Fruit fly (Drosophila melanogaster) whole organism, embryonic: ENCODE data around the gene Atat.

Experiments used
- Aef1 ChIP-seq: fragments of 200-800 bp; sonication (Bioruptor generic); IDR thresholded peaks from 3 replicates; pipeline ENCODE4 v1.3.6; 2022; ENCODE audit warnings: missing biosample characterization, missing genetic modification characterization
- CG10543 ChIP-seq: fragments of 200-800 bp; sonication (Bioruptor generic); optimal IDR thresholded peaks from 3 replicates; lab custom pipeline; 2017; ENCODE audit warnings: missing biosample characterization, mild to moderate bottlenecking, missing genetic modification characterization, moderate library complexity
- CG11695 ChIP-seq: fragments of 200-800 bp; sonication (Bioruptor generic); IDR thresholded peaks from 3 replicates; pipeline ENCODE4 v1.3.6; 2022; ENCODE audit warnings: missing biosample characterization, missing genetic modification characterization
- CG16813 ChIP-seq: fragments of 200-800 bp; sonication (Bioruptor generic); IDR thresholded peaks from 3 replicates; pipeline ENCODE4 v1.3.6; 2022; ENCODE audit warnings: missing biosample characterization, missing genetic modification characterization; ENCODE audit not compliant: partially characterized antibody
- CG17328 ChIP-seq: fragments of 200-800 bp; sonication (Bioruptor generic); IDR thresholded peaks from 2 replicates; pipeline ENCODE4 v1.3.6; 2022; ENCODE audit warnings: missing biosample characterization, missing genetic modification characterization
- CG18011 ChIP-seq: fragments of 200-800 bp; sonication (Bioruptor generic); optimal IDR thresholded peaks from 2 replicates; lab custom pipeline; 2017; ENCODE audit warnings: missing biosample characterization, missing genetic modification characterization, mild to moderate bottlenecking, moderate library complexity, missing genotype
- CG3163 ChIP-seq: fragments of 200-800 bp; sonication (Bioruptor generic); optimal IDR thresholded peaks from 3 replicates; lab custom pipeline; 2016; ENCODE audit warnings: missing biosample characterization, missing genetic modification characterization
- CG42726 ChIP-seq: fragments of 200-800 bp; sonication (Bioruptor generic); IDR thresholded peaks from 2 replicates; pipeline ENCODE4 v1.3.6; 2022; ENCODE audit warnings: missing biosample characterization, missing genetic modification characterization; ENCODE audit not compliant: partially characterized antibody
- CG4404 ChIP-seq: fragments of 200-800 bp; sonication (Bioruptor generic); IDR thresholded peaks from 2 replicates; pipeline ENCODE4 v1.3.6; 2022; ENCODE audit warnings: missing biosample characterization, missing genetic modification characterization
- CG6654 ChIP-seq: fragments of 200-800 bp; sonication (Bioruptor generic); optimal IDR thresholded peaks from 2 replicates; lab custom pipeline; 2017; ENCODE audit warnings: missing biosample characterization, mild to moderate bottlenecking, missing genetic modification characterization
- CG7372 ChIP-seq: fragments of 200-800 bp; sonication (Bioruptor generic); IDR thresholded peaks from 2 replicates; pipeline ENCODE4 v1.3.6; 2022; ENCODE audit warnings: missing biosample characterization, missing genetic modification characterization
- CG8089 ChIP-seq: fragments of 200-800 bp; sonication (Bioruptor generic); optimal IDR thresholded peaks from 3 replicates; lab custom pipeline; 2016; ENCODE audit warnings: missing biosample characterization, missing genetic modification characterization
- CG9727 ChIP-seq: fragments of 200-800 bp; sonication (Bioruptor generic); optimal IDR thresholded peaks from 3 replicates; lab custom pipeline; 2017; ENCODE audit warnings: missing biosample characterization, mild to moderate bottlenecking, missing genetic modification characterization
- CG9817 ChIP-seq: fragments of 200-800 bp; sonication (Bioruptor generic); optimal IDR thresholded peaks from 2 replicates; lab custom pipeline; 2018; ENCODE audit warnings: missing biosample characterization, mild to moderate bottlenecking, missing genetic modification characterization, moderate library complexity
- Deaf1 ChIP-seq: fragments of 200-800 bp; optimal IDR thresholded peaks from 3 replicates; lab custom pipeline; 2019; ENCODE audit warnings: missing biosample characterization, mild to moderate bottlenecking, missing genetic modification characterization, moderate library complexity
- Ets65A ChIP-seq: fragments of 200-800 bp; sonication (Bioruptor generic); peaks from one replicate; lab custom pipeline; 2016; ENCODE audit warnings: missing biosample characterization, missing genetic modification characterization
- GATAe ChIP-seq: fragments of 200-800 bp; sonication (Bioruptor generic); conservative IDR thresholded peaks from 2 replicates; pipeline ENCODE4 v1.3.6; 2022; ENCODE audit warnings: missing biosample characterization, missing genetic modification characterization
- Gug ChIP-seq: fragments of 200-800 bp; sonication (Bioruptor generic); IDR thresholded peaks from 4 replicates; pipeline ENCODE4 v1.3.6; 2022; ENCODE audit warnings: missing biosample characterization, missing genetic modification characterization
- Hey ChIP-seq: fragments of 200-800 bp; sonication (Bioruptor generic); optimal IDR thresholded peaks from 3 replicates; lab custom pipeline; 2018; ENCODE audit warnings: missing biosample characterization, mild to moderate bottlenecking, missing genetic modification characterization
- HmgZ ChIP-seq: fragments of 200-800 bp; sonication (Bioruptor generic); optimal IDR thresholded peaks from 2 replicates; lab custom pipeline; 2018; ENCODE audit warnings: missing biosample characterization, mild to moderate bottlenecking, missing genetic modification characterization
- Hsf ChIP-seq: fragments of 200-800 bp; sonication (Bioruptor generic); optimal IDR thresholded peaks from 3 replicates; lab custom pipeline; 2016; ENCODE audit warnings: missing biosample characterization, missing genetic modification characterization
- Lhr ChIP-seq: fragments of 200-800 bp; sonication (Bioruptor generic); optimal IDR thresholded peaks from 3 replicates; lab custom pipeline; 2017; ENCODE audit warnings: mild to moderate bottlenecking, missing biosample characterization, missing genetic modification reagents, missing genetic modification characterization
- Med ChIP-seq: fragments of 200-800 bp; sonication (Bioruptor generic); peaks from one replicate; lab custom pipeline; 2016; ENCODE audit warnings: missing biosample characterization, missing genetic modification characterization, mild to moderate bottlenecking, inconsistent platforms, moderate library complexity
- NC2β ChIP-seq: fragments of 200-800 bp; sonication (Bioruptor generic); optimal IDR thresholded peaks from 2 replicates; lab custom pipeline; 2016; ENCODE audit warnings: missing biosample characterization, missing genetic modification characterization
- Neu2 ChIP-seq: fragments of 200-800 bp; sonication (Bioruptor generic); optimal IDR thresholded peaks from 3 replicates; lab custom pipeline; 2016; ENCODE audit warnings: missing biosample characterization, missing genetic modification characterization, borderline replicate concordance
- Nf-YA ChIP-seq: fragments of 200-800 bp; sonication (Bioruptor generic); IDR thresholded peaks from 2 replicates; pipeline ENCODE4 v1.3.6; 2022; ENCODE audit warnings: missing biosample characterization, missing genetic modification characterization
- Nf-YB ChIP-seq: fragments of 200-800 bp; sonication (Bioruptor generic); optimal IDR thresholded peaks from 3 replicates; lab custom pipeline; 2019; ENCODE audit warnings: missing biosample characterization, mild to moderate bottlenecking, missing genetic modification characterization, moderate library complexity
- Nf-YC ChIP-seq: fragments of 200-800 bp; optimal IDR thresholded peaks from 3 replicates; lab custom pipeline; 2019; ENCODE audit warnings: missing biosample characterization, mild to moderate bottlenecking, missing genetic modification characterization, moderate library complexity
- Poxn ChIP-seq: fragments of 200-800 bp; sonication (Bioruptor generic); IDR thresholded peaks from 2 replicates; pipeline ENCODE4 v1.3.6; 2022; ENCODE audit warnings: missing biosample characterization, missing genetic modification characterization
- Sin3A ChIP-seq: fragments of >200 bp; optimal IDR thresholded peaks from 2 replicates; lab custom pipeline; 2018
- Sox100B ChIP-seq: fragments of 200-800 bp; sonication (Bioruptor generic); optimal IDR thresholded peaks from 3 replicates; lab custom pipeline; 2018; ENCODE audit warnings: missing biosample characterization, mild to moderate bottlenecking, missing genetic modification characterization
- Sry-δ ChIP-seq: fragments of 200-800 bp; sonication (Bioruptor generic); optimal IDR thresholded peaks from 2 replicates; lab custom pipeline; 2016; ENCODE audit warnings: missing biosample characterization, missing genetic modification characterization
- chinmo ChIP-seq: fragments of 200-800 bp; sonication (Bioruptor generic); IDR thresholded peaks from 4 replicates; pipeline ENCODE4 v1.3.6; 2022; ENCODE audit warnings: missing biosample characterization, missing genetic modification characterization; ENCODE audit not compliant: partially characterized antibody
- chm ChIP-seq: fragments of 200-800 bp; sonication (Bioruptor generic); IDR thresholded peaks from 2 replicates; pipeline ENCODE4 v1.3.6; 2022; ENCODE audit warnings: missing biosample characterization, missing genetic modification characterization
- cwo ChIP-seq: fragments of 200-800 bp; sonication (Bioruptor generic); optimal IDR thresholded peaks from 3 replicates; lab custom pipeline; 2017; ENCODE audit warnings: missing biosample characterization, missing genetic modification characterization, mild to moderate bottlenecking, moderate library complexity, missing genetic modification reagents
- dpn ChIP-seq, 2 experiments: fragments of 200-800 bp; sonication (Bioruptor generic); optimal IDR thresholded peaks; 3 replicates each; lab custom pipeline; 2016; ENCODE audit warnings: missing biosample characterization in 2 of 2, missing genetic modification characterization in 2 of 2
- exex ChIP-seq: fragments of 200-800 bp; sonication (Bioruptor generic); optimal IDR thresholded peaks from 4 replicates; lab custom pipeline; 2018; ENCODE audit warnings: missing biosample characterization, mild to moderate bottlenecking, missing genetic modification characterization, moderate library complexity
- eyg ChIP-seq: fragments of 200-800 bp; sonication (Bioruptor generic); optimal IDR thresholded peaks from 3 replicates; lab custom pipeline; 2016; ENCODE audit warnings: missing biosample characterization, missing genetic modification characterization
- fd96Cb ChIP-seq: fragments of 200-800 bp; sonication (Bioruptor generic); optimal IDR thresholded peaks from 2 replicates; lab custom pipeline; 2018; ENCODE audit warnings: missing biosample characterization, mild to moderate bottlenecking, missing genetic modification characterization, moderate library complexity
- ham ChIP-seq: fragments of 200-800 bp; sonication (Bioruptor generic); IDR thresholded peaks from 2 replicates; pipeline ENCODE4 v1.3.6; 2022; ENCODE audit warnings: missing biosample characterization, missing genetic modification characterization
- hb ChIP-seq: fragments of 200-800 bp; sonication (Bioruptor generic); IDR thresholded peaks from 3 replicates; pipeline ENCODE4 v1.3.6; 2022; ENCODE audit warnings: missing biosample characterization, missing genetic modification characterization; ENCODE audit not compliant: partially characterized antibody
- kah ChIP-seq: fragments of 200-800 bp; sonication (Bioruptor generic); optimal IDR thresholded peaks from 2 replicates; lab custom pipeline; 2018; ENCODE audit warnings: missing biosample characterization, mild to moderate bottlenecking, missing genetic modification characterization
- klu ChIP-seq: fragments of 200-800 bp; sonication (Bioruptor generic); IDR thresholded peaks from 2 replicates; pipeline ENCODE4 v1.3.6; 2022; ENCODE audit warnings: missing biosample characterization, missing genetic modification characterization
- lilli ChIP-seq: fragments of 200-800 bp; sonication (Bioruptor generic); optimal IDR thresholded peaks from 3 replicates; lab custom pipeline; 2016; ENCODE audit warnings: missing biosample characterization, missing genetic modification characterization
- pfk ChIP-seq: fragments of 200-800 bp; sonication (Bioruptor generic); optimal IDR thresholded peaks from 2 replicates; lab custom pipeline; 2018; ENCODE audit warnings: missing biosample characterization, mild to moderate bottlenecking, missing genetic modification characterization, moderate library complexity
- sqz ChIP-seq: fragments of 200-800 bp; sonication (Bioruptor generic); optimal IDR thresholded peaks from 3 replicates; lab custom pipeline; 2018; ENCODE audit warnings: missing biosample characterization, mild to moderate bottlenecking, missing genetic modification characterization
- sr ChIP-seq: fragments of 200-800 bp; sonication (Bioruptor generic); IDR thresholded peaks from 3 replicates; pipeline ENCODE4 v1.3.6; 2022; ENCODE audit warnings: missing biosample characterization, missing genetic modification characterization
- sug ChIP-seq: fragments of 200-800 bp; optimal IDR thresholded peaks from 2 replicates; lab custom pipeline; 2019; ENCODE audit warnings: missing biosample characterization, mild to moderate bottlenecking, missing genetic modification characterization, moderate library complexity
- tll ChIP-seq, 2 experiments: fragments of 200-800 bp in 1 of 2; fragments of >200 bp in 1 of 2; sonication (Bioruptor generic) in 1 of 2; optimal IDR thresholded peaks; 2 replicates each; lab custom pipeline; 2017 to 2019; ENCODE audit warnings: missing biosample characterization in 2 of 2, missing genetic modification characterization in 2 of 2, mild to moderate bottlenecking in 1 of 2, moderate library complexity in 1 of 2
- zen ChIP-seq: fragments of 200-800 bp; sonication (Bioruptor generic); optimal IDR thresholded peaks from 3 replicates; lab custom pipeline; 2018; ENCODE audit warnings: missing biosample characterization, mild to moderate bottlenecking, missing genetic modification characterization, moderate library complexity

Gene Atat

dm6 chr3L:9438858-9439257, 12.3 kb upstream of the Atat start:
- TF ChIP-seq chinmo (0 out of 4 replicates have a peak, but pooled peaks have one; percentile 29), Med (GFP tag; lab: Kevin White, UChicago) (peak; percentile 63), Aef1 (GFP tag; lab: Robert Waterston, UW) (no peak), Ets65A (GFP tag; lab: Kevin White, UChicago) (peak; percentile 68), hb (0 out of 3 replicates have a peak, but pooled peaks have one; percentile 28), CG16813 (GFP tag; lab: Robert Waterston, UW) (0 out of 3 replicates have a peak, but pooled peaks have one; percentile 36), kah (no peak), Deaf1 (no peak), klu (GFP tag; lab: Robert Waterston, UW) (no peak), CG17328 (no peak), tll (GFP tag; optimal IDR thresholded peaks at IDR 0.05; lab: Kevin White, UChicago) (no peak), ham (GFP tag; lab: Robert Waterston, UW) (no peak), CG18011 (GFP tag; lab: Kevin White, UChicago) (no peak)

- 0 out of 2 replicates have a peak, but pooled peaks have one; percentile 19 for TF ChIP-seq chm (GFP tag; lab: Robert Waterston, UW)
- TF ChIP-seq CG18011 (GFP tag; lab: Kevin White, UChicago): no peak
- TF ChIP-seq Nf-YC: peak; percentile 84
- peak; percentile 57 for TF ChIP-seq Hey (tag; lab: Kevin White, UChicago)
- peak; percentile 13 for TF ChIP-seq HmgZ (tag; lab: Kevin White, UChicago)
- peak; percentile 85 for TF ChIP-seq exex (tag; lab: Kevin White, UChicago)
- peak; percentile 85 for TF ChIP-seq Deaf1
- peak; percentile 17 for TF ChIP-seq CG10543
- peak; percentile 14; the same call in 1 of the 2 replicates for TF ChIP-seq Nf-YA (GFP tag; lab: Robert Waterston, UW)
- no peak for TF ChIP-seq pfk (GFP tag; lab: Kevin White, UChicago)
- TF ChIP-seq CG4404 (GFP tag; lab: Robert Waterston, UW): no peak
- TF ChIP-seq sr (GFP tag; lab: Robert Waterston, UW): 0 out of 3 replicates have a peak, but pooled peaks have one; percentile 24
- no peak for TF ChIP-seq CG3163 (GFP tag; lab: Kevin White, UChicago)
- TF ChIP-seq GATAe (GFP tag; lab: Robert Waterston, UW): peak; percentile 37; the same call in 1 of the 2 replicates
- TF ChIP-seq lilli (GFP tag; lab: Kevin White, UChicago): no peak
- peak; percentile 3 for TF ChIP-seq cwo
- no peak for TF ChIP-seq CG7372
- peak; percentile 54 for TF ChIP-seq Nf-YB (GFP tag; lab: Kevin White, UChicago)
- no peak for TF ChIP-seq Sin3A (lab: Kevin White, UChicago)
- TF ChIP-seq CG11695 (GFP tag; lab: Robert Waterston, UW): no peak
- peak; percentile 55 for TF ChIP-seq sug (tag; lab: Kevin White, UChicago)
- no peak for TF ChIP-seq eyg (GFP tag; lab: Kevin White, UChicago)
- TF ChIP-seq CG9817: no peak
Observed at dm6 chr3L:9435831-9436230, 9.3 kb upstream of the Atat start.

dm6 chr3L:9435315-9435714, 8.8 kb upstream of the Atat start, which contains the start of gene CG42526:
Gene CG42526, minus strand, starts transcription at chr3L:9435399.
- TF ChIP-seq chm (GFP tag; lab: Robert Waterston, UW) (no peak), NC2β (GFP tag; lab: Kevin White, UChicago) (peak; percentile 24), Lhr (GFP tag; lab: Kevin White, UChicago) (no peak), Poxn (GFP tag; lab: Robert Waterston, UW) (no peak), Hsf (GFP tag; lab: Kevin White, UChicago) (peak; percentile 63), zen (tag; lab: Kevin White, UChicago) (no peak), Sox100B (GFP tag; lab: Kevin White, UChicago) (no peak), Neu2 (GFP tag; lab: Kevin White, UChicago) (no peak), Gug (GFP tag; lab: Robert Waterston, UW) (no peak), Sry-δ (GFP tag; lab: Kevin White, UChicago) (peak; percentile 82), dpn (GFP tag; optimal IDR thresholded peaks at IDR 0.05; lab: Kevin White, UChicago) (peak in 1 of 2 experiments; percentile 58), fd96Cb (tag; lab: Kevin White, UChicago) (no peak), CG8089 (GFP tag; lab: Kevin White, UChicago) (no peak), CG42726 (no peak), sqz (GFP tag; lab: Kevin White, UChicago) (no peak), CG6654 (GFP tag; lab: Kevin White, UChicago) (no peak), CG9727 (GFP tag; lab: Kevin White, UChicago) (peak; percentile 17)
